Worm (Caenorhabditis elegans) whole organism, L3 larva: ENCODE results near the gene F08C6.18.

Source experiments
- ama-1 ChIP-seq: fragments of 150-350 bp; optimal IDR thresholded peaks from 2 replicates; lab custom pipeline; 2018
- elt-1 ChIP-seq: fragments of 150-350 bp; optimal IDR thresholded peaks from 2 replicates; lab custom pipeline; 2014; ENCODE audit warnings: missing biosample characterization, missing genetic modification characterization
- nhr-76 ChIP-seq: fragments of 150-350 bp; sonication (generic microtip); optimal IDR thresholded peaks from 5 replicates; lab custom pipeline; 2014; ENCODE audit warnings: missing biosample characterization, missing genetic modification characterization
- tbx-2 ChIP-seq: sonication (generic microtip); optimal IDR thresholded peaks from 2 replicates; lab custom pipeline; 2016; ENCODE audit warnings: mild to moderate bottlenecking, missing genetic modification characterization, missing compliant biosample characterization

DNA sequence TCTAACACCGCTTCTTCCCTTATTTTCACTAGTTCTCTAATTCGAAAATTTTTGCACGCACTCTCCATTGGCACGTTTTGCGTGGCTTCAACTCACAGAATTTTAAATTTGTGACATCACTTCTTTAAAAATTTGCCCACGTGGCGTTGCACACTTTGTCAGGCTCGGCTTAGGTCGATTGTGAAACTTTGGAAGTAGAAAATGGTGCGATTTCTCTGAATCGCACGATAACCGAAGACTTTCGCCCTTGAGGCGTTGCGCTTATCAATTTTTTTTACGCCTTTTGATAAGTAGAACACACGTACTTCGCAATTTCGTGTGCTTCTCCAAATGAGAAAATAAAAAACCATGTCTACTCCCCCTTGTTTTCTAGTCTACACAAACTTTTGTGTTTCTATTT is 4.9 kb upstream of the F08C6.18 start:
- TF ChIP-seq tbx-2 (tag; lab: Kevin White, UChicago) (no peak), nhr-76 (tag; lab: Kevin White, UChicago) (no peak), ama-1 (lab: Kevin White, UChicago) (no peak), elt-1 (no peak)
